Fruit fly (Drosophila melanogaster) whole organism, embryonic: ENCODE results near the gene mRpL16.

ENCODE experiments used
- Atf3 ChIP-seq: fragments of 200-800 bp; sonication (Bioruptor generic); optimal IDR thresholded peaks from 3 replicates; lab custom pipeline; 2016; ENCODE audit warnings: missing biosample characterization, missing genetic modification characterization
- CG10274 ChIP-seq: fragments of 200-800 bp; sonication (Bioruptor generic); optimal IDR thresholded peaks from 3 replicates; lab custom pipeline; 2017; ENCODE audit warnings: missing biosample characterization, mild to moderate bottlenecking, missing genetic modification characterization
- CG10321 ChIP-seq: fragments of 200-800 bp; sonication (Bioruptor generic); IDR thresholded peaks from 2 replicates; pipeline ENCODE4 v1.3.6; 2022; ENCODE audit warnings: missing biosample characterization, missing genetic modification characterization
- CG12104 ChIP-seq: fragments of 200-800 bp; sonication (Bioruptor generic); optimal IDR thresholded peaks from 3 replicates; lab custom pipeline; 2016; ENCODE audit warnings: missing biosample characterization, missing genetic modification characterization
- CG12236 ChIP-seq: fragments of 200-800 bp; sonication (Bioruptor generic); optimal IDR thresholded peaks from 2 replicates; lab custom pipeline; 2016; ENCODE audit warnings: missing biosample characterization, missing genetic modification characterization
- CG12744 ChIP-seq: fragments of 200-800 bp; sonication (Bioruptor generic); optimal IDR thresholded peaks from 2 replicates; lab custom pipeline; 2016; ENCODE audit warnings: missing biosample characterization, missing genetic modification characterization
- CG1603 ChIP-seq: fragments of 200-800 bp; sonication (Bioruptor generic); optimal IDR thresholded peaks from 2 replicates; lab custom pipeline; 2019; ENCODE audit warnings: missing biosample characterization, mild to moderate bottlenecking, missing genetic modification characterization, moderate library complexity
- CG17186 ChIP-seq: fragments of 200-800 bp; sonication (Bioruptor generic); optimal IDR thresholded peaks from 3 replicates; lab custom pipeline; 2017; ENCODE audit warnings: missing biosample characterization, missing genetic modification reagents, missing genetic modification characterization
- CG18764 ChIP-seq: fragments of 200-800 bp; sonication (Bioruptor generic); optimal IDR thresholded peaks from 3 replicates; lab custom pipeline; 2016; ENCODE audit warnings: missing biosample characterization, missing genetic modification characterization
- CG3281 ChIP-seq: fragments of 200-800 bp; sonication (Bioruptor generic); optimal IDR thresholded peaks from 3 replicates; lab custom pipeline; 2017; ENCODE audit warnings: missing biosample characterization, mild to moderate bottlenecking, missing genetic modification characterization
- CG34224 ChIP-seq: fragments of 200-800 bp; sonication (Bioruptor generic); IDR thresholded peaks from 3 replicates; pipeline ENCODE4 v1.3.6; 2022; ENCODE audit warnings: missing biosample characterization, missing genetic modification characterization; ENCODE audit not compliant: partially characterized antibody
- CG3847 ChIP-seq: fragments of 200-800 bp; sonication (Bioruptor generic); IDR thresholded peaks from 2 replicates; pipeline ENCODE4 v1.3.6; 2022; ENCODE audit warnings: missing biosample characterization, missing genetic modification characterization
- CG4360 ChIP-seq: fragments of 200-800 bp; sonication (Bioruptor generic); IDR thresholded peaks from 2 replicates; pipeline ENCODE4 v1.3.6; 2022; ENCODE audit warnings: missing biosample characterization, missing genetic modification characterization
- CG5245 ChIP-seq: fragments of 200-800 bp; sonication (Bioruptor generic); optimal IDR thresholded peaks from 3 replicates; lab custom pipeline; 2016; ENCODE audit warnings: missing biosample characterization, missing genetic modification characterization
- CG6654 ChIP-seq: fragments of 200-800 bp; sonication (Bioruptor generic); optimal IDR thresholded peaks from 2 replicates; lab custom pipeline; 2017; ENCODE audit warnings: missing biosample characterization, mild to moderate bottlenecking, missing genetic modification characterization
- CG7357 ChIP-seq: fragments of 200-800 bp; sonication (Bioruptor generic); IDR thresholded peaks from 3 replicates; pipeline ENCODE4 v1.3.6; 2022; ENCODE audit warnings: missing biosample characterization, missing genetic modification characterization
- CG7745 ChIP-seq: fragments of 200-800 bp; sonication (Bioruptor generic); optimal IDR thresholded peaks from 2 replicates; lab custom pipeline; 2018; ENCODE audit warnings: missing biosample characterization, mild to moderate bottlenecking, missing genetic modification characterization, moderate library complexity
- CG7786 ChIP-seq: fragments of 200-800 bp; sonication (Bioruptor generic); optimal IDR thresholded peaks from 2 replicates; lab custom pipeline; 2016; ENCODE audit warnings: missing biosample characterization, missing genetic modification characterization
- CG8281 ChIP-seq: fragments of 200-800 bp; sonication (Bioruptor generic); optimal IDR thresholded peaks from 2 replicates; lab custom pipeline; 2018; ENCODE audit warnings: missing biosample characterization, mild to moderate bottlenecking, missing genetic modification characterization, moderate library complexity
- CG8924 ChIP-seq: fragments of 200-800 bp; optimal IDR thresholded peaks from 3 replicates; lab custom pipeline; 2019; ENCODE audit warnings: missing biosample characterization, mild to moderate bottlenecking, missing genetic modification characterization, moderate library complexity
- CTCF ChIP-seq: fragments of 200-800 bp; sonication (Bioruptor generic); optimal IDR thresholded peaks from 2 replicates; lab custom pipeline; 2017; ENCODE audit warnings: missing biosample characterization, mild to moderate bottlenecking, missing genetic modification characterization, moderate library complexity
- D19B ChIP-seq: fragments of 200-800 bp; sonication (Bioruptor generic); optimal IDR thresholded peaks from 2 replicates; lab custom pipeline; 2017; ENCODE audit warnings: missing biosample characterization, mild to moderate bottlenecking, missing genetic modification characterization
- Deaf1 ChIP-seq: fragments of 200-800 bp; optimal IDR thresholded peaks from 3 replicates; lab custom pipeline; 2019; ENCODE audit warnings: missing biosample characterization, mild to moderate bottlenecking, missing genetic modification characterization, moderate library complexity
- Dll ChIP-seq: fragments of 200-800 bp; sonication (Bioruptor generic); IDR thresholded peaks from 4 replicates; pipeline ENCODE4 v1.3.6; 2022; ENCODE audit warnings: missing biosample characterization, missing genetic modification characterization; ENCODE audit not compliant: partially characterized antibody
- HLH3B ChIP-seq: fragments of 200-800 bp; sonication (Bioruptor generic); IDR thresholded peaks from 2 replicates; pipeline ENCODE4 v1.3.6; 2022; ENCODE audit warnings: missing biosample characterization, missing genetic modification characterization
- HLH4C ChIP-seq: fragments of 200-800 bp; sonication (Bioruptor generic); IDR thresholded peaks from 3 replicates; pipeline ENCODE4 v1.3.6; 2022; ENCODE audit warnings: missing biosample characterization, missing genetic modification characterization; ENCODE audit not compliant: partially characterized antibody
- HLHmδ ChIP-seq: fragments of 200-800 bp; sonication (Bioruptor generic); optimal IDR thresholded peaks from 2 replicates; lab custom pipeline; 2018; ENCODE audit warnings: missing biosample characterization, mild to moderate bottlenecking, missing genetic modification characterization, moderate library complexity
- HmgD ChIP-seq: fragments of 200-800 bp; sonication (Bioruptor generic); optimal IDR thresholded peaks from 3 replicates; lab custom pipeline; 2016; ENCODE audit warnings: missing biosample characterization, missing genetic modification characterization
- Hr78 ChIP-seq, 2 experiments: fragments of 200-800 bp in 1 of 2; fragments of >200 bp in 1 of 2; sonication (Bioruptor generic) in 1 of 2; optimal IDR thresholded peaks; 2 replicates each; lab custom pipeline; 2017 to 2019; ENCODE audit warnings: missing biosample characterization in 2 of 2, missing genetic modification characterization in 2 of 2, mild to moderate bottlenecking in 1 of 2, moderate library complexity in 1 of 2
- Med ChIP-seq: fragments of 200-800 bp; sonication (Bioruptor generic); peaks from one replicate; lab custom pipeline; 2016; ENCODE audit warnings: missing biosample characterization, missing genetic modification characterization, mild to moderate bottlenecking, inconsistent platforms, moderate library complexity
- Opbp ChIP-seq: fragments of 200-800 bp; sonication (Bioruptor generic); IDR thresholded peaks from 3 replicates; pipeline ENCODE4 v1.3.6; 2022; ENCODE audit warnings: missing biosample characterization, missing genetic modification characterization; ENCODE audit not compliant: partially characterized antibody
- ash1 ChIP-seq: fragments of 200-800 bp; sonication (Bioruptor generic); optimal IDR thresholded peaks from 2 replicates; lab custom pipeline; 2018; ENCODE audit warnings: missing biosample characterization, mild to moderate bottlenecking, missing genetic modification characterization
- bbx ChIP-seq: fragments of 200-800 bp; sonication (Bioruptor generic); IDR thresholded peaks from 2 replicates; pipeline ENCODE4 v1.3.6; 2022; ENCODE audit warnings: missing biosample characterization, missing genetic modification characterization; ENCODE audit not compliant: partially characterized antibody
- dan ChIP-seq: fragments of 200-800 bp; sonication (Bioruptor generic); IDR thresholded peaks from 2 replicates; pipeline ENCODE4 v1.3.6; 2022; ENCODE audit warnings: missing biosample characterization, missing genetic modification characterization
- ewg ChIP-seq: fragments of 200-800 bp; sonication (Bioruptor generic); optimal IDR thresholded peaks from 3 replicates; lab custom pipeline; 2017; ENCODE audit warnings: mild to moderate bottlenecking, missing biosample characterization, missing genetic modification reagents, missing genetic modification characterization
- ham ChIP-seq: fragments of 200-800 bp; sonication (Bioruptor generic); IDR thresholded peaks from 2 replicates; pipeline ENCODE4 v1.3.6; 2022; ENCODE audit warnings: missing biosample characterization, missing genetic modification characterization
- hkb ChIP-seq, 2 experiments: fragments of 200-800 bp in 1 of 2; fragments of >200 bp in 1 of 2; sonication (Bioruptor generic) in 1 of 2; IDR thresholded peaks in 1 of 2; optimal IDR thresholded peaks in 1 of 2; 2 replicates each; pipeline versions ENCODE4 v1.3.6 to Lab custom; 2017 to 2022; ENCODE audit warnings: missing biosample characterization in 1 of 2, missing genetic modification characterization in 1 of 2
- hth ChIP-seq: fragments of >200 bp; optimal IDR thresholded peaks from 2 replicates; lab custom pipeline; 2017; ENCODE audit warnings: inconsistent platforms
- ind ChIP-seq: fragments of 200-800 bp; sonication (Bioruptor generic); optimal IDR thresholded peaks from 3 replicates; lab custom pipeline; 2016; ENCODE audit warnings: missing biosample characterization, missing genetic modification characterization
- insv ChIP-seq, 2 experiments: fragments of 200-800 bp; sonication (Bioruptor generic); optimal IDR thresholded peaks; 3 replicates each; lab custom pipeline; 2016 to 2018; ENCODE audit warnings: missing biosample characterization in 2 of 2, missing genetic modification characterization in 2 of 2
- lbe ChIP-seq: fragments of 200-800 bp; sonication (Bioruptor generic); optimal IDR thresholded peaks from 2 replicates; lab custom pipeline; 2016; ENCODE audit warnings: missing biosample characterization, mild to moderate bottlenecking, missing genetic modification characterization
- maf-S ChIP-seq: fragments of 200-800 bp; sonication (Bioruptor generic); optimal IDR thresholded peaks from 2 replicates; lab custom pipeline; 2016; ENCODE audit warnings: missing biosample characterization, missing genetic modification characterization
- nau ChIP-seq: fragments of 200-800 bp; sonication (Bioruptor generic); optimal IDR thresholded peaks from 3 replicates; lab custom pipeline; 2017; ENCODE audit warnings: missing biosample characterization, mild to moderate bottlenecking, missing genetic modification characterization, missing genetic modification reagents
- onecut ChIP-seq: fragments of 200-800 bp; sonication (Bioruptor generic); IDR thresholded peaks from 2 replicates; pipeline ENCODE4 v1.3.6; 2022; ENCODE audit warnings: missing biosample characterization, missing genetic modification characterization
- prd ChIP-seq, 3 experiments: fragments of >200 bp in 2 of 3; fragments of 200-800 bp in 1 of 3; sonication (Bioruptor generic) in 1 of 3; optimal IDR thresholded peaks in 2 of 3; IDR thresholded peaks in 1 of 3; 2 replicates in 2 of 3; 3 replicates in 1 of 3; pipeline versions ENCODE4 v1.3.6 to Lab custom; 2017 to 2022; ENCODE audit warnings: missing biosample characterization in 1 of 3, missing genetic modification characterization in 1 of 3
- pzg ChIP-seq: fragments of 200-800 bp; sonication (Bioruptor generic); optimal IDR thresholded peaks from 3 replicates; lab custom pipeline; 2018; ENCODE audit warnings: missing biosample characterization, mild to moderate bottlenecking, missing genetic modification characterization, moderate library complexity
- seq ChIP-seq: fragments of 200-800 bp; sonication (Bioruptor generic); IDR thresholded peaks from 2 replicates; pipeline ENCODE4 v1.3.6; 2022; ENCODE audit warnings: missing biosample characterization, missing genetic modification characterization
- sim ChIP-seq: fragments of 200-800 bp; sonication (Bioruptor generic); IDR thresholded peaks from 2 replicates; pipeline ENCODE4 v1.3.6; 2022; ENCODE audit warnings: missing biosample characterization, missing genetic modification characterization
- so ChIP-seq: fragments of 200-800 bp; sonication (Bioruptor generic); IDR thresholded peaks from 3 replicates; pipeline ENCODE4 v1.3.6; 2022; ENCODE audit warnings: missing biosample characterization, missing genetic modification characterization
- tx ChIP-seq: fragments of 200-800 bp; sonication (Bioruptor generic); optimal IDR thresholded peaks from 2 replicates; lab custom pipeline; 2016; ENCODE audit warnings: missing biosample characterization, missing genetic modification characterization

Gene mRpL16

dm6 chrX:1849914-1850313 lies 40.1 kb upstream of the mRpL16 start (continued):
- TF ChIP-seq HLHmδ (no peak), CG18764 (peak; percentile 32), CG3281 (GFP tag; lab: Kevin White, UChicago) (peak; percentile 94), CG10274 (GFP tag; lab: Kevin White, UChicago) (peak; percentile 72), maf-S (GFP tag; lab: Kevin White, UChicago) (peak; percentile 68), CG34224 (GFP tag; lab: Robert Waterston, UW) (no peak), Hr78 (GFP tag; optimal IDR thresholded peaks at IDR 0.05; lab: Kevin White, UChicago) (peak in 1 of 2 experiments; percentile 58), CG3847 (GFP tag; lab: Robert Waterston, UW) (peak; percentile 86), onecut (GFP tag; lab: Robert Waterston, UW) (peak; percentile 49; the same call in 1 of the 2 replicates), ind (GFP tag; lab: Kevin White, UChicago) (peak; percentile 87), CG6654 (GFP tag; lab: Kevin White, UChicago) (peak; percentile 45), ash1 (GFP tag; lab: Kevin White, UChicago) (peak; percentile 46), HLH3B (GFP tag; lab: Robert Waterston, UW) (peak; percentile 71), Dll (GFP tag; lab: Robert Waterston, UW) (no peak), hth (lab: Kevin White, UChicago) (no peak), bbx (GFP tag; lab: Robert Waterston, UW) (no peak), CG5245 (GFP tag; lab: Kevin White, UChicago) (peak; percentile 51), CG17186 (no peak), hkb (optimal IDR thresholded peaks at IDR 0.05; lab: Kevin White, UChicago) (no peak), hkb (GFP tag; IDR thresholded peaks at IDR 0.05; lab: Robert Waterston, UW) (peak; percentile 84), ewg (GFP tag; lab: Kevin White, UChicago) (peak; percentile 58), pzg (GFP tag; lab: Kevin White, UChicago) (peak; percentile 12), insv (GFP tag; optimal IDR thresholded peaks at IDR 0.05; lab: Kevin White, UChicago) (peak in 1 of 2 experiments; percentile 38), Atf3 (peak; percentile 36), lbe (GFP tag; lab: Kevin White, UChicago) (peak; percentile 22), CG7745 (tag; lab: Kevin White, UChicago) (no peak), D19B (peak; percentile 85), CG12744 (peak; percentile 79), CG8924 (tag; lab: Kevin White, UChicago) (peak; percentile 93), CG8281 (tag; lab: Kevin White, UChicago) (peak; percentile 62), Opbp (GFP tag; lab: Robert Waterston, UW) (no peak), prd (optimal IDR thresholded peaks at IDR 0.05; lab: Kevin White, UChicago) (no peak), prd (GFP tag; IDR thresholded peaks at IDR 0.05; lab: Robert Waterston, UW) (peak; percentile 81), CG12104 (GFP tag; lab: Kevin White, UChicago) (peak; percentile 83), HmgD (GFP tag; lab: Kevin White, UChicago) (no peak), seq (GFP tag; lab: Robert Waterston, UW) (peak; percentile 82), Deaf1 (tag; lab: Kevin White, UChicago) (peak; percentile 74), CG10321 (GFP tag; lab: Robert Waterston, UW) (peak; percentile 53; the same call in 1 of the 2 replicates), dan (GFP tag; lab: Robert Waterston, UW) (no peak), CG7357 (peak; percentile 65; the same call in 2 of the 3 replicates), Med (GFP tag; lab: Kevin White, UChicago) (peak; percentile 98), CG7786 (GFP tag; lab: Kevin White, UChicago) (peak; percentile 73), sim (GFP tag; lab: Robert Waterston, UW) (peak; percentile 43; the same call in 1 of the 2 replicates), nau (peak; percentile 85), CG1603 (tag; lab: Kevin White, UChicago) (peak; percentile 80), tx (peak; percentile 73), CTCF (peak; percentile 36), CG4360 (GFP tag; lab: Robert Waterston, UW) (no peak), so (GFP tag; lab: Robert Waterston, UW) (peak; percentile 86), CG12236 (GFP tag; lab: Kevin White, UChicago) (peak; percentile 42), ham (GFP tag; lab: Robert Waterston, UW) (peak; percentile 42; the same call in 1 of the 2 replicates), HLH4C (no peak)
